Worm (Caenorhabditis elegans) whole organism, mixed stage, embryonic: ENCODE results near the gene sre-20.

Experiments used
- M03D4.4 ChIP-seq: sonication (generic microtip); optimal IDR thresholded peaks from 2 replicates; lab custom pipeline; 2017; ENCODE audit warnings: mild to moderate bottlenecking, missing genetic modification characterization, missing compliant biosample characterization
- bed-3 ChIP-seq: fragments of 200-800 bp; sonication (Bioruptor generic); optimal IDR thresholded peaks from 3 replicates; lab custom pipeline; 2018; ENCODE audit warnings: mild to moderate bottlenecking, missing genetic modification characterization, moderate library complexity, missing compliant biosample characterization
- blmp-1 ChIP-seq: fragments of 150-350 bp; optimal IDR thresholded peaks from 2 replicates; lab custom pipeline; 2014; ENCODE audit warnings: missing biosample characterization, missing genetic modification characterization
- ceh-39 ChIP-seq: fragments of 150-350 bp; optimal IDR thresholded peaks from 2 replicates; lab custom pipeline; 2014; ENCODE audit warnings: missing biosample characterization, missing genetic modification characterization
- ceh-43 ChIP-seq: fragments of 200-800 bp; sonication (Bioruptor generic); optimal IDR thresholded peaks from 2 replicates; lab custom pipeline; 2018; ENCODE audit warnings: mild to moderate bottlenecking, missing genetic modification characterization, moderate library complexity, missing compliant biosample characterization
- ceh-83 ChIP-seq: fragments of 200-800 bp; sonication (Bioruptor generic); optimal IDR thresholded peaks from 2 replicates; lab custom pipeline; 2018; ENCODE audit warnings: mild to moderate bottlenecking, missing genetic modification characterization, missing compliant biosample characterization
- ces-1 ChIP-seq: fragments of 150-350 bp; optimal IDR thresholded peaks from 2 replicates; lab custom pipeline; 2014; ENCODE audit warnings: missing biosample characterization, missing genetic modification reagents, missing genetic modification characterization
- cnd-1 ChIP-seq: fragments of 200-800 bp; sonication (Bioruptor generic); optimal IDR thresholded peaks from 2 replicates; lab custom pipeline; 2018; ENCODE audit warnings: mild to moderate bottlenecking, missing genetic modification characterization, missing compliant biosample characterization
- drap-1 ChIP-seq: fragments of 200-800 bp; sonication (Bioruptor generic); optimal IDR thresholded peaks from 3 replicates; lab custom pipeline; 2018; ENCODE audit warnings: mild to moderate bottlenecking, missing genetic modification characterization, missing compliant biosample characterization
- elt-1 ChIP-seq: sonication (generic microtip); optimal IDR thresholded peaks from 2 replicates; lab custom pipeline; 2017; ENCODE audit warnings: missing genetic modification characterization, mild to moderate bottlenecking, missing compliant biosample characterization, antibody characterized with exemption, moderate library complexity, borderline replicate concordance; ENCODE audit not compliant: insufficient read depth
- elt-3 ChIP-seq: fragments of 150-350 bp; optimal IDR thresholded peaks from 2 replicates; lab custom pipeline; 2014; ENCODE audit warnings: missing biosample characterization, missing genetic modification characterization
- flh-1 ChIP-seq: fragments of 200-800 bp; sonication (Bioruptor generic); optimal IDR thresholded peaks from 2 replicates; lab custom pipeline; 2018; ENCODE audit warnings: mild to moderate bottlenecking, missing genetic modification characterization, moderate library complexity, missing compliant biosample characterization
- ham-2 ChIP-seq: fragments of 200-800 bp; sonication (Bioruptor generic); optimal IDR thresholded peaks from 2 replicates; lab custom pipeline; 2018; ENCODE audit warnings: mild to moderate bottlenecking, missing genetic modification characterization, missing compliant biosample characterization
- hlh-1 ChIP-seq: fragments of 150-350 bp; optimal IDR thresholded peaks from 2 replicates; lab custom pipeline; 2014; ENCODE audit warnings: missing biosample characterization, missing genetic modification reagents, missing genetic modification characterization
- lin-13 ChIP-seq: fragments of 150-350 bp; optimal IDR thresholded peaks from 2 replicates; lab custom pipeline; 2014; ENCODE audit warnings: missing biosample characterization, missing genetic modification characterization
- lin-32 ChIP-seq: fragments of 200-800 bp; sonication (Bioruptor generic); optimal IDR thresholded peaks from 2 replicates; lab custom pipeline; 2018; ENCODE audit warnings: mild to moderate bottlenecking, missing genetic modification characterization, missing compliant biosample characterization
- lsy-2 ChIP-seq: fragments of 150-350 bp; optimal IDR thresholded peaks from 2 replicates; lab custom pipeline; 2014; ENCODE audit warnings: missing biosample characterization, missing genetic modification characterization
- mab-5 ChIP-seq: fragments of 150-350 bp; optimal IDR thresholded peaks from 2 replicates; lab custom pipeline; 2014; ENCODE audit warnings: missing biosample characterization, missing genetic modification characterization
- mep-1 ChIP-seq: fragments of 150-350 bp; optimal IDR thresholded peaks from 2 replicates; lab custom pipeline; 2017; ENCODE audit warnings: missing biosample characterization, missing genetic modification reagents, missing genetic modification characterization, inconsistent platforms
- nhr-12 ChIP-seq: fragments of 150-350 bp; optimal IDR thresholded peaks from 2 replicates; lab custom pipeline; 2014; ENCODE audit warnings: missing biosample characterization, missing genetic modification characterization
- nhr-2 ChIP-seq: fragments of 150-350 bp; optimal IDR thresholded peaks from 2 replicates; lab custom pipeline; 2014; ENCODE audit warnings: missing biosample characterization, missing genetic modification characterization
- nhr-237 ChIP-seq: fragments of 150-350 bp; optimal IDR thresholded peaks from 2 replicates; lab custom pipeline; 2014; ENCODE audit warnings: missing biosample characterization, missing genetic modification characterization
- nhr-28 ChIP-seq: fragments of 150-350 bp; optimal IDR thresholded peaks from 2 replicates; lab custom pipeline; 2014; ENCODE audit warnings: missing biosample characterization, missing genetic modification characterization
- nhr-76 ChIP-seq: sonication (generic microtip); optimal IDR thresholded peaks from 2 replicates; lab custom pipeline; 2017; ENCODE audit warnings: missing biosample characterization, missing genetic modification characterization
- pha-4 ChIP-seq: fragments of 150-350 bp; optimal IDR thresholded peaks from 2 replicates; lab custom pipeline; 2018; ENCODE audit warnings: missing biosample characterization, missing genetic modification reagents, missing genetic modification characterization
- sem-2 ChIP-seq: fragments of 200-800 bp; sonication (Bioruptor generic); optimal IDR thresholded peaks from 2 replicates; lab custom pipeline; 2018; ENCODE audit warnings: mild to moderate bottlenecking, missing genetic modification characterization, missing compliant biosample characterization
- snpc-4 ChIP-seq: fragments of 150-350 bp; optimal IDR thresholded peaks from 2 replicates; lab custom pipeline; 2014; ENCODE audit warnings: missing biosample characterization, missing genetic modification characterization
- sptf-1 ChIP-seq: sonication (generic microtip); optimal IDR thresholded peaks from 2 replicates; lab custom pipeline; 2017; ENCODE audit warnings: mild to moderate bottlenecking, missing genetic modification characterization, moderate library complexity, missing compliant biosample characterization
- unc-120 ChIP-seq: sonication (generic microtip); optimal IDR thresholded peaks from 2 replicates; lab custom pipeline; 2017; ENCODE audit warnings: missing genetic modification characterization, missing compliant biosample characterization; ENCODE audit not compliant: poor library complexity, severe bottlenecking
- unc-39 ChIP-seq: fragments of 150-350 bp; optimal IDR thresholded peaks from 2 replicates; lab custom pipeline; 2014; ENCODE audit warnings: missing biosample characterization, missing genetic modification characterization
- unc-62 ChIP-seq: fragments of 150-350 bp; optimal IDR thresholded peaks from 2 replicates; lab custom pipeline; 2014; ENCODE audit warnings: missing biosample characterization, missing genetic modification reagents, missing genetic modification characterization
- zip-8 ChIP-seq: fragments of 150-350 bp; optimal IDR thresholded peaks from 2 replicates; lab custom pipeline; 2014; ENCODE audit warnings: missing biosample characterization, missing genetic modification characterization
- ztf-11 ChIP-seq: fragments of 150-350 bp; optimal IDR thresholded peaks from 2 replicates; lab custom pipeline; 2014; ENCODE audit warnings: missing biosample characterization, missing genetic modification characterization

The sre-20 gene

DNA sequence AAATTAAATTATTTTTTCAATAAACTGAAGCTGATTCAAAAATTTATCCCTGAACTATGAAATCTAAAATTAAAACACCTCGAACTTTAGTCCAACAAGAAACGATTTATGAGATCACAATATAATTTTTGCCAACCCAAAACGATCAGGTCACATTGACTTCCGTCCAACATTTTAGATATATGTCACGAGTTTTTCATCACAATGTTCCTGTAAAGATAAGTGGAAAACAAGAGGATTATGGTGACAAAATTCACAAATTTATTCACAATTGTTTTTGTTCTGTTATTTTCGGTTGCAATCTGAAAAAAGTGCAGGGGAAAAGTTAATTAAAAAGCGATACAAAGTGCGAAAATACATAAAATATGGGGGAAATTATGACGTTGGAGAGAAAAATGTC, 31.9 kb upstream of the sre-20 start:
- TF ChIP-seq unc-39 (tag; lab: Kevin White, UChicago) (no peak), elt-3 (tag; lab: Kevin White, UChicago) (no peak), nhr-28 (tag; lab: Kevin White, UChicago) (no peak), sptf-1 (tag; lab: Kevin White, UChicago) (no peak), mab-5 (tag; lab: Kevin White, UChicago) (no peak), lin-32 (GFP tag; lab: Kevin White, UChicago) (no peak), ces-1 (GFP tag; lab: Kevin White, UChicago) (no peak), blmp-1 (tag; lab: Kevin White, UChicago) (no peak), snpc-4 (tag; lab: Kevin White, UChicago) (no peak), ceh-83 (GFP tag; lab: Kevin White, UChicago) (no peak), drap-1 (GFP tag; lab: Kevin White, UChicago) (no peak), nhr-76 (tag; lab: Kevin White, UChicago) (no peak), cnd-1 (no peak), ztf-11 (tag; lab: Kevin White, UChicago) (no peak), lin-13 (tag; lab: Kevin White, UChicago) (no peak), pha-4 (tag; lab: Kevin White, UChicago) (no peak), nhr-237 (no peak)
- TF ChIP-seq, all 35 proteins: peak for 0

DNA sequence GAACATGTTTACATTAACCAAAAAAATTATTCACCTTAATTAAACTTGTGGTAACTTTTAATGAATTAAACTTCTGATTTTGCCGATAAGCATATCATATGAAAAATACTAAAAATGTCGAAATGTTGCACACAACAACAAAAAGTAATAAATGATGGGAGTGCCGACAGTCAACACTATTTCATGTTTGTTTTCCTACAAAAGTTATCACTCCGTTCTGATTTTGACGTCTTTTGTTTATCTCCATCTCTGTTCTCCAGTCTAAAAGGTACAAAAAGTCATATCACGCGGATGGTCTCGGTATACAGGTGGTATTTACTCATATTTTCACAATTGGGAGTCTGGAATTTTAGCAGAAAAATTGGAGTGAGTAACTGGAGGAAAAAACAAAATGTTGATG, 30.6 kb upstream of the sre-20 start:
- TF ChIP-seq ceh-43 (no peak), mab-5 (tag; lab: Kevin White, UChicago) (no peak), hlh-1 (no peak), M03D4.4 (no peak), lin-13 (tag; lab: Kevin White, UChicago) (no peak), bed-3 (GFP tag; lab: Kevin White, UChicago) (no peak), blmp-1 (tag; lab: Kevin White, UChicago) (no peak), zip-8 (no peak), ztf-11 (tag; lab: Kevin White, UChicago) (no peak), flh-1 (no peak), nhr-2 (tag; lab: Kevin White, UChicago) (no peak), sem-2 (GFP tag; lab: Kevin White, UChicago) (no peak), snpc-4 (tag; lab: Kevin White, UChicago) (no peak), nhr-76 (tag; lab: Kevin White, UChicago) (no peak), cnd-1 (no peak), mep-1 (tag; lab: Kevin White, UChicago) (no peak), unc-62 (GFP tag; lab: Kevin White, UChicago) (no peak), sptf-1 (tag; lab: Kevin White, UChicago) (no peak), pha-4 (tag; lab: Kevin White, UChicago) (no peak)

DNA sequence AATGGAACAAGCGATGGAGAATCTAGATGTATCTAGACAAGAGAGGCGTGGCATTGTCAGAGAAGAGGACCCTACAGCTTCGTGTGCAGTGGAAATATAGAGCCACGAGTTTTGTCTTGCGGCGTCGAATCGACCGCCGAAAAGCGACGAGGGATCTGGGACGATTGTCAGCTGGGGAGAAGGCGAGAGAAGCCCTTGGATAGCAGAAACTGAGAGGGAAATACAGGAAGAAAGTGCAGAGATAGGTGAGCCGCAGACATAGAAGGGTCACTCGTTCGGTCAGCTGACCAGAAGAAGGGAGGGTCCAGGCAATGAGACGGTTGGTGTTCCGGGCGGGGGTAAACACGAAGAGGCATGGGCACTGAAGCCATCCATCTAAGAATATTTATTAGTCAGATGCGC, 29.7 kb upstream of the sre-20 start:
- TF ChIP-seq pha-4 (tag; lab: Kevin White, UChicago) (peak; percentile 69), M03D4.4 (no peak), bed-3 (GFP tag; lab: Kevin White, UChicago) (no peak), ceh-83 (GFP tag; lab: Kevin White, UChicago) (no peak), unc-62 (GFP tag; lab: Kevin White, UChicago) (peak; percentile 55), drap-1 (GFP tag; lab: Kevin White, UChicago) (peak; percentile 40), ces-1 (GFP tag; lab: Kevin White, UChicago) (peak; percentile 39), blmp-1 (tag; lab: Kevin White, UChicago) (no peak), lsy-2 (tag; lab: Kevin White, UChicago) (peak; percentile 9), unc-120 (tag; lab: Kevin White, UChicago) (peak; percentile 85), nhr-12 (tag; lab: Kevin White, UChicago) (no peak), sptf-1 (tag; lab: Kevin White, UChicago) (peak; percentile 47), mab-5 (tag; lab: Kevin White, UChicago) (no peak), hlh-1 (peak; percentile 82), ceh-43 (no peak), ztf-11 (tag; lab: Kevin White, UChicago) (peak; percentile 13), ham-2 (GFP tag; lab: Kevin White, UChicago) (peak; percentile 75), flh-1 (no peak)

DNA sequence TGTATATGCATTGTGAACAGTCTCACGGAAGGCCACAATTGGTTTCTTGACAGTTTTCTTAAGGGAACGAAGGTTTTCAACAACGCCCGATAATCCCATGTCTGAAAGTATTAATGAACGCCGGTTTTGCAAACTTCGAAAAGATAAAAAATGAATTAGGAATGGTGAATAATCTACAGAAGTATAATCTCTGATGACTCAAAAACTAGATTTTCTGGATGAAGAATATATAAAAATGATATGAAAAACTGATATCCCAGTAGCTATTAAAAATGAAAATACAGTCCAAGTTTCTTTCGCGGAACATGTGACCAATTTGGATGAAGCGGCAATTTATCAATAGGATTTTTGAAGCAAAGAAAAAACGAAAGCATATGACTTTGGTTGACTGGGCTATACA, 29.3 kb upstream of the sre-20 start, which contains the start of gene ZC443.3:
ZC443.3 (minus strand) TSS at position 101 of the 400 bp plus-strand sequence.
- no peak for TF ChIP-seq ceh-39 (tag; lab: Kevin White, UChicago)
- no peak for TF ChIP-seq lsy-2 (tag; lab: Kevin White, UChicago)
- TF ChIP-seq nhr-12 (tag; lab: Kevin White, UChicago), result no peak
- TF ChIP-seq elt-3 (tag; lab: Kevin White, UChicago), result no peak
- TF ChIP-seq cnd-1, result no peak
- TF ChIP-seq lin-13 (tag; lab: Kevin White, UChicago), result no peak
- no peak for TF ChIP-seq ham-2 (GFP tag; lab: Kevin White, UChicago)
- no peak for TF ChIP-seq elt-1 (tag; lab: Kevin White, UChicago)
- TF ChIP-seq, all 35 proteins: peak for 0
